Fruit fly (Drosophila melanogaster) whole organism, embryonic: ENCODE data around the gene CG6041.

Experiments
- Blimp-1 ChIP-seq: fragments of 200-800 bp; sonication (Bioruptor generic); optimal IDR thresholded peaks from 3 replicates; lab custom pipeline; 2018; ENCODE audit warnings: missing biosample characterization, missing genetic modification characterization, mild to moderate bottlenecking, moderate library complexity, missing genetic modification reagents
- CG10147 ChIP-seq: fragments of 200-800 bp; sonication (Bioruptor generic); optimal IDR thresholded peaks from 2 replicates; lab custom pipeline; 2019; ENCODE audit warnings: missing biosample characterization, mild to moderate bottlenecking, missing genetic modification characterization, moderate library complexity
- CG10959 ChIP-seq: fragments of 200-800 bp; sonication (Bioruptor generic); IDR thresholded peaks from 2 replicates; pipeline ENCODE4 v1.3.6; 2022; ENCODE audit warnings: missing biosample characterization, missing genetic modification characterization
- CG11504 ChIP-seq: fragments of 200-800 bp; sonication (Bioruptor generic); optimal IDR thresholded peaks from 3 replicates; lab custom pipeline; 2019; ENCODE audit warnings: missing biosample characterization, mild to moderate bottlenecking, missing genetic modification characterization, moderate library complexity
- CG12659 ChIP-seq: fragments of 200-800 bp; sonication (Bioruptor generic); optimal IDR thresholded peaks from 3 replicates; lab custom pipeline; 2017; ENCODE audit warnings: mild to moderate bottlenecking, missing biosample characterization, missing genetic modification reagents, missing genetic modification characterization
- CG15696 ChIP-seq: fragments of 200-800 bp; sonication (Bioruptor generic); optimal IDR thresholded peaks from 2 replicates; lab custom pipeline; 2019; ENCODE audit warnings: missing biosample characterization, mild to moderate bottlenecking, missing genetic modification characterization, moderate library complexity
- CG18011 ChIP-seq: fragments of 200-800 bp; sonication (Bioruptor generic); optimal IDR thresholded peaks from 2 replicates; lab custom pipeline; 2017; ENCODE audit warnings: missing biosample characterization, missing genetic modification characterization, mild to moderate bottlenecking, moderate library complexity, missing genotype
- CG18476 ChIP-seq: fragments of 200-800 bp; sonication (Bioruptor generic); optimal IDR thresholded peaks from 2 replicates; lab custom pipeline; 2016; ENCODE audit warnings: missing biosample characterization, mild to moderate bottlenecking, missing genetic modification characterization
- CG2678 ChIP-seq: fragments of 200-800 bp; sonication (Bioruptor generic); optimal IDR thresholded peaks from 3 replicates; lab custom pipeline; 2019; ENCODE audit warnings: missing biosample characterization, mild to moderate bottlenecking, missing genetic modification characterization, moderate library complexity
- CG2712 ChIP-seq: fragments of 200-800 bp; optimal IDR thresholded peaks from 3 replicates; lab custom pipeline; 2019; ENCODE audit warnings: missing biosample characterization, mild to moderate bottlenecking, missing genetic modification characterization, moderate library complexity
- CG31388 ChIP-seq: fragments of 200-800 bp; sonication (Bioruptor generic); optimal IDR thresholded peaks from 2 replicates; lab custom pipeline; 2016; ENCODE audit warnings: missing biosample characterization, missing genetic modification characterization
- CG31441 ChIP-seq: fragments of 200-800 bp; sonication (Bioruptor generic); IDR thresholded peaks from 2 replicates; pipeline ENCODE4 v1.3.6; 2022; ENCODE audit warnings: missing biosample characterization, missing genetic modification characterization
- CG4707 ChIP-seq: fragments of 200-800 bp; sonication (Bioruptor generic); optimal IDR thresholded peaks from 2 replicates; lab custom pipeline; 2018; ENCODE audit warnings: missing biosample characterization, mild to moderate bottlenecking, missing genetic modification characterization, moderate library complexity
- CG5180 ChIP-seq: fragments of 200-800 bp; sonication (Bioruptor generic); optimal IDR thresholded peaks from 3 replicates; lab custom pipeline; 2017; ENCODE audit warnings: missing biosample characterization, missing genetic modification characterization, mild to moderate bottlenecking, moderate library complexity, missing genetic modification reagents
- CG7372 ChIP-seq: fragments of 200-800 bp; sonication (Bioruptor generic); IDR thresholded peaks from 2 replicates; pipeline ENCODE4 v1.3.6; 2022; ENCODE audit warnings: missing biosample characterization, missing genetic modification characterization
- CG7839 ChIP-seq: fragments of 200-800 bp; sonication (Bioruptor generic); optimal IDR thresholded peaks from 3 replicates; lab custom pipeline; 2018; ENCODE audit warnings: missing biosample characterization, mild to moderate bottlenecking, missing genetic modification characterization, moderate library complexity
- CG8089 ChIP-seq: fragments of 200-800 bp; sonication (Bioruptor generic); optimal IDR thresholded peaks from 3 replicates; lab custom pipeline; 2016; ENCODE audit warnings: missing biosample characterization, missing genetic modification characterization
- CoRest ChIP-seq: fragments of 200-800 bp; sonication (Bioruptor generic); optimal IDR thresholded peaks from 3 replicates; lab custom pipeline; 2018; ENCODE audit warnings: missing biosample characterization, mild to moderate bottlenecking, missing genetic modification characterization, moderate library complexity
- CrebB ChIP-seq: fragments of 200-800 bp; sonication (Bioruptor generic); optimal IDR thresholded peaks from 3 replicates; lab custom pipeline; 2018; ENCODE audit warnings: missing biosample characterization, mild to moderate bottlenecking, missing genetic modification characterization
- Drgx ChIP-seq: fragments of 200-800 bp; sonication (Bioruptor generic); IDR thresholded peaks from 2 replicates; pipeline ENCODE4 v1.3.6; 2022; ENCODE audit warnings: missing biosample characterization, missing genetic modification characterization
- E2f1 ChIP-seq: fragments of 200-800 bp; sonication (Bioruptor generic); IDR thresholded peaks from 2 replicates; pipeline ENCODE4 v1.3.6; 2022; ENCODE audit warnings: missing biosample characterization, missing genetic modification characterization
- MTF-1 ChIP-seq: fragments of 200-800 bp; sonication (Bioruptor generic); optimal IDR thresholded peaks from 2 replicates; lab custom pipeline; 2018; ENCODE audit warnings: missing biosample characterization, mild to moderate bottlenecking, missing genetic modification characterization, borderline replicate concordance
- Mrtf ChIP-seq: fragments of 200-800 bp; sonication (Bioruptor generic); IDR thresholded peaks from 3 replicates; pipeline ENCODE4 v1.3.6; 2022; ENCODE audit warnings: missing biosample characterization, missing genetic modification characterization
- Pdp1 ChIP-seq, 2 experiments: fragments of 200-800 bp; sonication (Bioruptor generic); optimal IDR thresholded peaks; 3 replicates each; lab custom pipeline; 2016; ENCODE audit warnings: missing biosample characterization in 2 of 2, missing genetic modification characterization in 2 of 2, mild to moderate bottlenecking in 1 of 2, moderate library complexity in 1 of 2
- Ptx1 ChIP-seq: fragments of 200-800 bp; sonication (Bioruptor generic); IDR thresholded peaks from 2 replicates; pipeline ENCODE4 v1.3.6; 2022; ENCODE audit warnings: missing biosample characterization, missing genetic modification characterization
- Rfx ChIP-seq: fragments of 200-800 bp; sonication (Bioruptor generic); IDR thresholded peaks from 2 replicates; pipeline ENCODE4 v1.3.6; 2022; ENCODE audit warnings: missing biosample characterization, missing genetic modification characterization
- Ssrp ChIP-seq: fragments of 200-800 bp; sonication (Bioruptor generic); optimal IDR thresholded peaks from 2 replicates; lab custom pipeline; 2018; ENCODE audit warnings: missing biosample characterization, mild to moderate bottlenecking, missing genetic modification characterization, moderate library complexity
- Xrp1 ChIP-seq: fragments of 200-800 bp; sonication (Bioruptor generic); IDR thresholded peaks from 2 replicates; pipeline ENCODE4 v1.3.6; 2022; ENCODE audit warnings: missing biosample characterization, missing genetic modification characterization
- bowl ChIP-seq: fragments of 200-800 bp; sonication (Bioruptor generic); IDR thresholded peaks from 2 replicates; pipeline ENCODE4 v1.3.6; 2022; ENCODE audit warnings: missing biosample characterization, missing genetic modification characterization
- cg ChIP-seq: fragments of 200-800 bp; sonication (Bioruptor generic); optimal IDR thresholded peaks from 3 replicates; lab custom pipeline; 2019; ENCODE audit warnings: missing biosample characterization, mild to moderate bottlenecking, missing genetic modification characterization, moderate library complexity
- dmrt99B ChIP-seq: fragments of 200-800 bp; sonication (Bioruptor generic); optimal IDR thresholded peaks from 2 replicates; lab custom pipeline; 2018; ENCODE audit warnings: missing biosample characterization, mild to moderate bottlenecking, missing genetic modification characterization, moderate library complexity
- gem ChIP-seq: fragments of 200-800 bp; sonication (Bioruptor generic); optimal IDR thresholded peaks from 2 replicates; lab custom pipeline; 2019; ENCODE audit warnings: missing biosample characterization, mild to moderate bottlenecking, missing genetic modification characterization, moderate library complexity
- h ChIP-seq: fragments of >200 bp; optimal IDR thresholded peaks from 2 replicates; lab custom pipeline; 2017
- hkb ChIP-seq, 2 experiments: fragments of 200-800 bp in 1 of 2; fragments of >200 bp in 1 of 2; sonication (Bioruptor generic) in 1 of 2; IDR thresholded peaks in 1 of 2; optimal IDR thresholded peaks in 1 of 2; 2 replicates each; pipeline versions ENCODE4 v1.3.6 to Lab custom; 2017 to 2022; ENCODE audit warnings: missing biosample characterization in 1 of 2, missing genetic modification characterization in 1 of 2
- lmd ChIP-seq: fragments of 200-800 bp; sonication (Bioruptor generic); IDR thresholded peaks from 2 replicates; pipeline ENCODE4 v1.3.6; 2022; ENCODE audit warnings: missing biosample characterization, missing genetic modification characterization
- mirr ChIP-seq: fragments of 200-800 bp; sonication (Bioruptor generic); optimal IDR thresholded peaks from 3 replicates; lab custom pipeline; 2018; ENCODE audit warnings: missing biosample characterization, mild to moderate bottlenecking, missing genetic modification characterization
- nmo ChIP-seq: fragments of 200-800 bp; sonication (Bioruptor generic); optimal IDR thresholded peaks from 2 replicates; lab custom pipeline; 2018; ENCODE audit warnings: missing biosample characterization, mild to moderate bottlenecking, missing genetic modification characterization, moderate library complexity
- nom ChIP-seq: fragments of 200-800 bp; sonication (Bioruptor generic); optimal IDR thresholded peaks from 2 replicates; lab custom pipeline; 2017; ENCODE audit warnings: missing biosample characterization, missing genetic modification characterization, mild to moderate bottlenecking, moderate library complexity, missing genetic modification reagents
- pho ChIP-seq: fragments of 200-800 bp; sonication (Bioruptor generic); optimal IDR thresholded peaks from 2 replicates; lab custom pipeline; 2016; ENCODE audit warnings: missing biosample characterization, missing genetic modification characterization
- prd ChIP-seq, 3 experiments: fragments of >200 bp in 2 of 3; fragments of 200-800 bp in 1 of 3; sonication (Bioruptor generic) in 1 of 3; optimal IDR thresholded peaks in 2 of 3; IDR thresholded peaks in 1 of 3; 2 replicates in 2 of 3; 3 replicates in 1 of 3; pipeline versions ENCODE4 v1.3.6 to Lab custom; 2017 to 2022; ENCODE audit warnings: missing biosample characterization in 1 of 3, missing genetic modification characterization in 1 of 3
- row ChIP-seq: fragments of 200-800 bp; sonication (Bioruptor generic); IDR thresholded peaks from 3 replicates; pipeline ENCODE4 v1.3.6; 2022; ENCODE audit warnings: missing biosample characterization, missing genetic modification characterization
- sd ChIP-seq: fragments of 200-800 bp; sonication (Bioruptor generic); optimal IDR thresholded peaks from 3 replicates; lab custom pipeline; 2018; ENCODE audit warnings: missing biosample characterization, mild to moderate bottlenecking, missing genetic modification characterization, moderate library complexity
- sens ChIP-seq: fragments of 200-800 bp; sonication (Bioruptor generic); peaks from one replicate; lab custom pipeline; 2016; ENCODE audit warnings: missing biosample characterization, missing genetic modification characterization
- sr ChIP-seq: fragments of 200-800 bp; sonication (Bioruptor generic); IDR thresholded peaks from 3 replicates; pipeline ENCODE4 v1.3.6; 2022; ENCODE audit warnings: missing biosample characterization, missing genetic modification characterization
- tgo ChIP-seq: fragments of 200-800 bp; sonication (Bioruptor generic); IDR thresholded peaks from 3 replicates; pipeline ENCODE4 v1.3.6; 2022; ENCODE audit warnings: missing biosample characterization, missing genetic modification characterization
- vvl ChIP-seq: fragments of 200-800 bp; sonication (Bioruptor generic); IDR thresholded peaks from 2 replicates; pipeline ENCODE4 v1.3.6; 2022; ENCODE audit warnings: missing biosample characterization, missing genetic modification characterization
- zen2 ChIP-seq: fragments of 200-800 bp; sonication (Bioruptor generic); IDR thresholded peaks from 3 replicates; pipeline ENCODE4 v1.3.6; 2022; ENCODE audit warnings: missing biosample characterization, missing genetic modification characterization; ENCODE audit not compliant: partially characterized antibody

The CG6041 gene

dm6 chrX:5981410-5981809 is 33.5 kb downstream of the CG6041 start:
- no peak for TF ChIP-seq lmd (GFP tag; lab: Robert Waterston, UW)
- TF ChIP-seq MTF-1 (GFP tag; lab: Kevin White, UChicago): no peak
- no peak for TF ChIP-seq CG31388 (GFP tag; lab: Kevin White, UChicago)
- peak; percentile 24 for TF ChIP-seq Drgx (GFP tag; lab: Robert Waterston, UW)
- TF ChIP-seq Ssrp (tag; lab: Kevin White, UChicago): no peak

- TF ChIP-seq cg (no peak), CG8089 (GFP tag; lab: Kevin White, UChicago) (no peak), zen2 (GFP tag; lab: Robert Waterston, UW) (no peak), CG18476 (GFP tag; lab: Kevin White, UChicago) (peak; percentile 63), Blimp-1 (peak; percentile 25), Rfx (GFP tag; lab: Robert Waterston, UW) (0 out of 2 replicates have a peak, but pooled peaks have one; percentile 23), Xrp1 (GFP tag; lab: Robert Waterston, UW) (peak; percentile 50; the same call in 1 of the 2 replicates), sens (GFP tag; lab: Kevin White, UChicago) (peak; percentile 73), mirr (no peak), bowl (GFP tag; lab: Robert Waterston, UW) (no peak), CG10147 (no peak), vvl (peak; percentile 52; the same call in 1 of the 2 replicates), Pdp1 (GFP tag; optimal IDR thresholded peaks at IDR 0.05; lab: Kevin White, UChicago) (no peak), CG10959 (GFP tag; lab: Robert Waterston, UW) (no peak), Mrtf (GFP tag; lab: Robert Waterston, UW) (0 out of 3 replicates have a peak, but pooled peaks have one; percentile 24), hkb (optimal IDR thresholded peaks at IDR 0.05; lab: Kevin White, UChicago) (peak; percentile 95), hkb (GFP tag; IDR thresholded peaks at IDR 0.05; lab: Robert Waterston, UW) (no peak), CG4707 (GFP tag; lab: Kevin White, UChicago) (no peak), CG18011 (GFP tag; lab: Kevin White, UChicago) (no peak), pho (GFP tag; lab: Kevin White, UChicago) (no peak), prd (optimal IDR thresholded peaks at IDR 0.05; lab: Kevin White, UChicago) (no peak), prd (GFP tag; IDR thresholded peaks at IDR 0.05; lab: Robert Waterston, UW) (no peak), CG5180 (GFP tag; lab: Kevin White, UChicago) (no peak), lmd (GFP tag; lab: Robert Waterston, UW) (0 out of 2 replicates have a peak, but pooled peaks have one; percentile 11), CG2678 (tag; lab: Kevin White, UChicago) (peak; percentile 19), tgo (GFP tag; lab: Robert Waterston, UW) (no peak; the same call in 2 of the 3 replicates), dmrt99B (peak; percentile 28), sr (GFP tag; lab: Robert Waterston, UW) (peak; percentile 64; the same call in 1 of the 3 replicates), CG11504 (tag; lab: Kevin White, UChicago) (peak; percentile 36), sd (tag; lab: Kevin White, UChicago) (no peak), h (lab: Kevin White, UChicago) (no peak), gem (peak; percentile 5), CG12659 (GFP tag; lab: Kevin White, UChicago) (no peak), nom (no peak), CG7839 (peak; percentile 19), CG15696 (tag; lab: Kevin White, UChicago) (no peak), CoRest (tag; lab: Kevin White, UChicago) (no peak), E2f1 (0 out of 2 replicates have a peak, but pooled peaks have one; percentile 32), nmo (GFP tag; lab: Kevin White, UChicago) (peak; percentile 4), CG7372 (GFP tag; lab: Robert Waterston, UW) (no peak), CrebB (tag; lab: Kevin White, UChicago) (no peak), CG31441 (peak; percentile 21; the same call in 1 of the 2 replicates), CG2712 (peak; percentile 30), row (peak; percentile 54; the same call in 2 of the 3 replicates), Ptx1 (GFP tag; lab: Robert Waterston, UW) (peak; percentile 42; the same call in 1 of the 2 replicates)
These were observed 35.4 kb downstream of the CG6041 start for dm6 chrX:5983390-5983789.
